Worm (Caenorhabditis elegans): ENCODE measurements around the gene C34H4.1.
A peak's percentile ranks its signal among the peaks of the same experiment; 100 is the strongest.

Gene C34H4.1

DNA sequence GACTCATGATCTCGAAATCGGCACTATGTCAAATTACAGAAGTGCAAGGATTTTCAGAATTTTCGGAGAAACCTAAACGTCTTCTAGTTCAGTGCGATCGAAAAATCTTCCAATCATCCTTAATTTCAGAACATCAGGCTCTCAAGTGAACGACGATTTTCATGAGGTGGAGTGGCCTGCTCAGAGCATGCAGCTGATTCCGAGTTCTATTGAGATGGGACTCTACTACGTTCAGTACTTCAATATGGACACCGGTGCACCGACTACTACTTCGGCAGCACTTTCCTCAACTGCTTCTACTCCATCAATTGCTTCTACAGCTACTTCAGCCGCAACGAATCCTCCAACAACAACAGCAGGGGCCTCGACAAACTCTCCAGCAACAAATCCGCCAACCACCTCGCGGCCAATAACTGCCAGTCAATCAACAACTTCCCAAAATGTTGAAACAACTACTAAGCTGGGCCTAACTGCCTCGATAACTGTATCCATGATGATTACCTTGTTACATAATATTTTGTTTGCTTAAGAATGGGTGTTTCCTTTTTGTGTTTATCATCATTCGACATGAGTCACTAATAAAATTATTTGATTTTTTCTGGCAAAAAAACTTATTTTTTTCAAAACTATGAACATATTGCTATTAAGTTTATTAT, 8.2 kb downstream of the C34H4.1 start, which contains the start of gene Y41D4B.15:
TSS of gene Y41D4B.15 (plus strand) at position 606 of the 656 bp plus-strand sequence.
- TF ChIP-seq daf-16 (GFP tag; optimal IDR thresholded peaks at IDR 0.05): no peak
- peak; percentile 34 for TF ChIP-seq daf-16 (tag; optimal IDR thresholded peaks at IDR 0.05)
- no peak for TF ChIP-seq hlh-11 (tag; optimal IDR thresholded peaks at IDR 0.05)
- TF ChIP-seq unc-62 (GFP tag; optimal IDR thresholded peaks at IDR 0.05 in 1 of 2): peak in 1 of 2 experiments; percentile 91
- no peak for TF ChIP-seq unc-62 (tag; optimal IDR thresholded peaks at IDR 0.05)

DNA sequence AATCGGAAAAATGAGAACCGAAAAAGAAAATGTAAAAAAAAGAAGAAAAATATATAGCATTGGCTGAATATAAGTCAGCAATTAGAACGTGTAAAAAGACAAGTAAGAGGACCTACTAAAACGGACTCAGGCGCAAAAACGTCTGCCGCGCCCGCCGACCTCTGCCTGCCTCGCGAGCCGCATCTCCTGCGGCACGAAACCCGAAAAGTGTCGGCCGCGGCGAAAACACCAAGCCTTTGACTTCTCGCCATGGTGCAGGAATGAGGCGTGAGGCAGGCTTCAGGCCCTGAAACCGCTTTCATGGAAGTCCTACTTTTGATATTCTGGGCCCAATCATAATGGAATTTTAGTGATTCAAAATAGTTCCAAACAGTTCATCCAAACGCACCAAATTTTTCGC, 10.3 kb downstream of the C34H4.1 start:
- TF ChIP-seq egl-27 (tag; optimal IDR thresholded peaks at IDR 0.05) (no peak), set-16 (GFP tag; IDR thresholded peaks at IDR 0.05) (peak; percentile 90)

DNA sequence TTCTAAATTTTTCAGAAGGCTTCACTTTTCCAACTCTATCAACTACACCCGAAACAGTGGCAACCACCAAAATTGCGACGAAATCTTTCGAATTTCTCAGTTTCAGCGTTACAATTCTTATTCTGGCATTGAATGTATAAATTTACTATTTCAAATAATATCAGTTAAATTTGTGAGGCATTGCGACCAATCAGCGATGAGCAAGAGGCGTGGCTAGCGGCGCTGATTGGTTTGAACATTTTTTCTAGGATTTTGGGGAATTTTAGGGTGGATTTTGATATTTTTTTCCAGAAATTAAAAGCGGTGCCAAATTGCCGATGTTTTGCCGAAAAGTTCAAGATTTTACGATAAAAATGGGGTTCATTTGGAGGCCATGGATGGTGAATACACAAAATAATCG, 12.2 kb downstream of the C34H4.1 start:
- no peak for TF ChIP-seq lin-29 (GFP tag; IDR thresholded peaks at IDR 0.05)
- no peak for TF ChIP-seq nhr-28 (tag; optimal IDR thresholded peaks at IDR 0.05)
- TF ChIP-seq aha-1 (tag): peak; percentile 83
- TF ChIP-seq Y48G9A.11 (GFP tag; IDR thresholded peaks at IDR 0.05): 0 out of 2 replicates have a peak, but pooled peaks have one; percentile 6

DNA sequence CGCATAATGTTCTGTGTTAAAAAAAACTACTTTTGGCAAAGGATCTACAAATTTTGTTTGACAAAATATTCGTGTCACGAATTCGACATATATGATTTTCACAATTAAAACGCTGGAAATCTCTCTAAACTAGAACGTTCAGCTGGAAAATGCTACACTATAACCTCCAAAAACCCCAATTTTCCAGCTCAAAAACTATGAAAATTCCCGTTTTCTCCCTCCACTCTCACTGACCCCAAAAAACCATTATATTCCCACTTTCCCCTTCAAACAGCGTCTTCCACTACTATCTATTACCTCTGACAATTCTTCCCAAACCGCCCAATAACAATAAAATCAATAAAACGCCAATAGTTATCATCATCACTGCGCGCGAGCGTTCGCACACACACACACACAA, 21.4 kb downstream of the C34H4.1 start, which contains the start of gene Y41D4B.14:
TSS of gene Y41D4B.14 (plus strand) at position 301 of the 400 bp plus-strand sequence.
- TF ChIP-seq daf-19 (GFP tag; conservative IDR thresholded peaks at IDR 0.05) (no peak), mdl-1 (tag; optimal IDR thresholded peaks at IDR 0.05) (no peak), aha-1 (tag) (peak; percentile 0), nhr-48 (tag; optimal IDR thresholded peaks at IDR 0.05) (no peak), egl-43 (GFP tag; IDR thresholded peaks at IDR 0.05) (no peak)

DNA sequence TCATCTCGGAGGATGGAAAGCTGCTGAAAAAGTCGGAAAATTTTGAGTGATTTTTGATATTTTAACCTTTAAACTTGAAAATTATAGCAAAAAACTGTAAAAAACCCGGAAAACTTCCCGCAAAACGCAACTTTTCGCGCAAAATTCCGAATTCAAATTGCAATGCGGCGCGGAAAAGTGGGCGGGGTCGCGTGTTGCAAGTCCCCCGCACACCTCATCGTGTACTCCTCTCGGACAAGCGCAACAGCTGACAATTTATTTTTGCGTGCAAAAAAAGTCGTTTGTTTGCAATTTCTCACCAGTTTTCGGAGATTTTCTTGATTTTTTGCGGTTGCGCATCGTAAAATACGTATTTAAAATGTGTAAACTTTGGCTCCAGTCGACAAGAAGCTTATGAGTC, 40.4 kb downstream of the C34H4.1 start, which contains the start of gene npp-8:
TSS of gene npp-8 (minus strand) at position 23 of the 400 bp plus-strand sequence.
- TF ChIP-seq lin-15B (tag; optimal IDR thresholded peaks at IDR 0.05): peak; percentile 43
- TF ChIP-seq mxl-2 (GFP tag; conservative IDR thresholded peaks at IDR 0.05): 0 out of 2 replicates have a peak, but pooled peaks have one; percentile 48
- TF ChIP-seq attf-4 (tag; optimal IDR thresholded peaks at IDR 0.05): no peak
- peak in 1 of 2 experiments; percentile 88 for TF ChIP-seq lsy-2 (tag; optimal IDR thresholded peaks at IDR 0.05)
- TF ChIP-seq hlh-11 (tag; optimal IDR thresholded peaks at IDR 0.05): peak; percentile 99
- TF ChIP-seq duxl-1 (tag; optimal IDR thresholded peaks at IDR 0.05; ENCODE audit: poor library complexity): peak; percentile 88
- TF ChIP-seq nhr-237 (tag; optimal IDR thresholded peaks at IDR 0.05): no peak
- TF ChIP-seq D1046.2 (GFP tag; IDR thresholded peaks at IDR 0.05): peak; percentile 90
- peak; percentile 97 for TF ChIP-seq mes-2 (tag; optimal IDR thresholded peaks at IDR 0.05; ENCODE audit: poor library complexity, severe bottlenecking)
- TF ChIP-seq dmd-9 (GFP tag; IDR thresholded peaks at IDR 0.05): peak; percentile 70; the same call in 1 of the 2 replicates
- peak; percentile 70 for TF ChIP-seq F49E8.2 (tag; optimal IDR thresholded peaks at IDR 0.05; ENCODE audit: borderline replicate concordance)
- TF ChIP-seq ces-1 (GFP tag; optimal IDR thresholded peaks at IDR 0.05): no peak
- no peak for TF ChIP-seq zip-2 (tag; optimal IDR thresholded peaks at IDR 0.05)
- TF ChIP-seq ceh-62 (tag; optimal IDR thresholded peaks at IDR 0.05): no peak
- TF ChIP-seq F26F4.8 (GFP tag; conservative IDR thresholded peaks at IDR 0.05): no peak
- peak; percentile 86 for TF ChIP-seq spr-3 (GFP tag; optimal IDR thresholded peaks at IDR 0.05)
- TF ChIP-seq fos-1 (tag; optimal IDR thresholded peaks at IDR 0.05): no peak
- TF ChIP-seq snpc-4 (tag; optimal IDR thresholded peaks at IDR 0.05): no peak
- peak; percentile 93 for TF ChIP-seq unc-130 (GFP tag; optimal IDR thresholded peaks at IDR 0.05)
- no peak for TF ChIP-seq zip-11 (GFP tag; IDR thresholded peaks at IDR 0.05)
- TF ChIP-seq nhr-6 (tag; optimal IDR thresholded peaks at IDR 0.05): peak; percentile 56
- TF ChIP-seq fkh-10 (GFP tag; optimal IDR thresholded peaks at IDR 0.05): peak; percentile 71
- TF ChIP-seq lim-7 (GFP tag; IDR thresholded peaks at IDR 0.05): no peak
- no peak for TF ChIP-seq ztf-11 (tag; optimal IDR thresholded peaks at IDR 0.05)
- no peak for TF ChIP-seq sdz-12 (GFP tag; optimal IDR thresholded peaks at IDR 0.05)
- peak; percentile 67 for TF ChIP-seq nhr-25 (tag; optimal IDR thresholded peaks at IDR 0.05; ENCODE audit: borderline replicate concordance, insufficient read depth)
- TF ChIP-seq mep-1 (tag; optimal IDR thresholded peaks at IDR 0.05): peak; percentile 90
- TF ChIP-seq F37D6.2 (tag; optimal IDR thresholded peaks at IDR 0.05): peak; percentile 59
- no peak for TF ChIP-seq Y75B8A.6 (GFP tag; IDR thresholded peaks at IDR 0.05)
- peak; percentile 90 for TF ChIP-seq arid-1 (GFP tag; conservative IDR thresholded peaks at IDR 0.05)
- peak; percentile 59 for TF ChIP-seq nhr-48 (tag; optimal IDR thresholded peaks at IDR 0.05)
